Worm (Caenorhabditis elegans): Measurements from ENCODE around the gene gar-1.

ce11 chrX:6458467-6458866 is 26.2 kb downstream of the gar-1 start:
- TF ChIP-seq nhr-85 (tag) (no peak), jun-1 (tag; optimal IDR thresholded peaks at IDR 0.05) (no peak), nhr-77 (tag; optimal IDR thresholded peaks at IDR 0.05) (no peak), C04F5.9 (tag; optimal IDR thresholded peaks at IDR 0.05) (no peak), ztf-11 (tag; optimal IDR thresholded peaks at IDR 0.05) (no peak), elt-3 (tag; optimal IDR thresholded peaks at IDR 0.05) (no peak), mep-1 (tag; optimal IDR thresholded peaks at IDR 0.05) (no peak), nhr-47 (tag; optimal IDR thresholded peaks at IDR 0.05) (no peak), nhr-11 (tag; optimal IDR thresholded peaks at IDR 0.05) (no peak), zag-1 (tag; optimal IDR thresholded peaks at IDR 0.05) (no peak), lin-35 (GFP tag; optimal IDR thresholded peaks at IDR 0.05) (no peak)

Measured in whole organism, L1 larva.